Fruit fly (Drosophila melanogaster) S2 (cell line): ENCODE measurements around the gene CG16727.

Source experiments
- CG8478 ChIP-seq: fragments of >200 bp; optimal IDR thresholded peaks from 2 replicates; lab custom pipeline; 2018
- CTCF ChIP-seq, 2 experiments: fragments of >200 bp; optimal IDR thresholded peaks; 2 replicates each; lab custom pipeline; 2018

DNA sequence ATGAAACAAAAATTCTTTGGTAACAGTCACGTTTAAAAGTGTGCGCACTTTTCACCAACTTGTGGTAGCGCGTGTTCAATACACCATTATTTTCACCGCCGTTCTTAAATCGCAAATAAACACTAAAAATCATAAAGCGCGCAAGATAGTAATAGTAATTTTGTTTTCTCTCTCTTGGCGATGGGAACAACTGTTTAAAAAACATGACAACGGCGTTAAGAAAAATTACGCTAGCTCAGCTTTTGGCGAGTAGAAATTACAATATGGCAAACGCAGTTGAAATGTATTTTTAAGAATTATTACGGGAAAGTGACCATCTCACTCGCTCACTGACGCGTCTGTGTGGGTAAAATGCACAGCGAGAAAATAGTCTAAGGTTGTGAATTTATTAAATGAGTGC lies 43.5 kb upstream of the CG16727 start:
- TF ChIP-seq CTCF (optimal IDR thresholded peaks at IDR 0.05; lab: Kevin White, UChicago) (no peak), CG8478 (lab: Kevin White, UChicago) (no peak)
